Worm (Caenorhabditis elegans) whole organism, L1 larva: ENCODE data around the gene str-82.

Experiments used
- aha-1 ChIP-seq: fragments of 150-350 bp; optimal IDR thresholded peaks from 2 replicates; lab custom pipeline; 2014; ENCODE audit warnings: missing biosample characterization, missing genetic modification characterization
- ceh-82 ChIP-seq, 3 experiments: fragments of 150-350 bp in 1 of 3; sonication (generic microtip) in 2 of 3; optimal IDR thresholded peaks; 2 replicates each; lab custom pipeline; 2014 to 2017; ENCODE audit warnings: missing biosample characterization in 3 of 3, missing genetic modification characterization in 3 of 3
- elt-3 ChIP-seq, 6 experiments: fragments of 150-350 bp in 1 of 6; sonication (generic microtip); optimal IDR thresholded peaks; 2 replicates each; lab custom pipeline; 2017 to 2018; ENCODE audit warnings: missing biosample characterization in 6 of 6, missing genetic modification characterization in 6 of 6, inconsistent platforms in 1 of 6
- fos-1 ChIP-seq: fragments of 150-350 bp; optimal IDR thresholded peaks from 2 replicates; lab custom pipeline; 2014; ENCODE audit warnings: missing biosample characterization, missing genetic modification characterization
- lin-13 ChIP-seq: fragments of 150-350 bp; optimal IDR thresholded peaks from 2 replicates; lab custom pipeline; 2014; ENCODE audit warnings: missing biosample characterization, missing genetic modification reagents, missing genetic modification characterization
- lin-15B ChIP-seq: fragments of 150-350 bp; sonication (generic microtip); optimal IDR thresholded peaks from 3 replicates; lab custom pipeline; 2014; ENCODE audit warnings: missing biosample characterization, missing genetic modification characterization
- mep-1 ChIP-seq: fragments of 150-350 bp; optimal IDR thresholded peaks from 2 replicates; lab custom pipeline; 2014; ENCODE audit warnings: missing biosample characterization, missing genetic modification characterization
- snu-23 ChIP-seq: sonication (generic microtip); optimal IDR thresholded peaks from 2 replicates; lab custom pipeline; 2016; ENCODE audit warnings: missing genetic modification characterization, missing compliant biosample characterization
- sox-4 ChIP-seq: sonication (generic microtip); optimal IDR thresholded peaks from 2 replicates; lab custom pipeline; 2016; ENCODE audit warnings: missing genetic modification characterization, missing compliant biosample characterization
- unc-130 ChIP-seq: fragments of 150-350 bp; optimal IDR thresholded peaks from 2 replicates; lab custom pipeline; 2017; ENCODE audit warnings: missing biosample characterization, missing genetic modification characterization, inconsistent platforms

DNA sequence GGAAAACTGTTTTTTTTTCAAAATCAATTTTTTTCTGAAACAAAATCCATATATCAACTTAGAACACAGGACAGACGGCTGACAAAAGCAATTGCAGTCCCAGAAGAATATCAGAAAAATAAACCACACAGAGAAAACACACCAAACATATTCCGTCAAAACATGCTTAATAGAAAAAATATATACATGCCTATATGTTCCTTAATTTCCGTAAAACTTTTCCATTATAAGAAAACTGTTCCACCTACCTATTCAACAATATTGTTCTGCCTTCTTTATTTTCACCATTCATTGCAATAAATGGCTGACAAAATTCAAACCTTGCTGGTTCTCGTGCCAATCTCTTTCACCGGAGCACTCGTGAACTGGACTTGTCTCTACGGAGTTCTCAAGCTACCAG lies 43.1 kb upstream of the str-82 start, which contains the start of gene srx-63:
- TF ChIP-seq lin-13 (GFP tag; lab: Kevin White, UChicago) (no peak), unc-130 (tag; lab: Kevin White, UChicago) (no peak), fos-1 (tag; lab: Kevin White, UChicago) (no peak), snu-23 (no peak), aha-1 (tag; lab: Kevin White, UChicago) (no peak), mep-1 (tag; lab: Kevin White, UChicago) (no peak), elt-3 (tag; optimal IDR thresholded peaks at IDR 0.05; lab: Kevin White, UChicago) (no peak), ceh-82 (tag; optimal IDR thresholded peaks at IDR 0.05; lab: Kevin White, UChicago) (no peak), sox-4 (no peak), lin-15B (tag; lab: Kevin White, UChicago) (no peak)
